Worm (Caenorhabditis elegans) whole organism, young adult: ENCODE measurements around the gene R13H4.6.

Source experiments
- F55B11.4 ChIP-seq: sonication (generic microtip); optimal IDR thresholded peaks from 2 replicates; lab custom pipeline; 2016; ENCODE audit warnings: missing compliant biosample characterization, missing genetic modification characterization, borderline replicate concordance; ENCODE audit not compliant: insufficient read depth
- aptf-3 ChIP-seq: fragments of 200-800 bp; sonication (Bioruptor generic); IDR thresholded peaks from 2 replicates; pipeline ENCODE4 v1.3.6; 2022; ENCODE audit warnings: missing genetic modification characterization, missing compliant biosample characterization
- bed-1 ChIP-seq: fragments of 200-800 bp; sonication (Bioruptor generic); IDR thresholded peaks from 2 replicates; pipeline ENCODE4 v1.3.6; 2022; ENCODE audit warnings: missing genetic modification reagents, missing genetic modification characterization, missing compliant biosample characterization
- dpl-1 ChIP-seq: fragments of 150-350 bp; optimal IDR thresholded peaks from 2 replicates; lab custom pipeline; 2014; ENCODE audit warnings: missing biosample characterization, missing genetic modification reagents, missing genetic modification characterization
- egl-18 ChIP-seq: fragments of 200-800 bp; sonication (Bioruptor generic); IDR thresholded peaks from 2 replicates; pipeline ENCODE4 v1.3.6; 2022; ENCODE audit warnings: missing genetic modification reagents, missing genetic modification characterization, missing compliant biosample characterization
- egrh-3 ChIP-seq: fragments of 200-800 bp; sonication (Bioruptor generic); IDR thresholded peaks from 2 replicates; pipeline ENCODE4 v1.3.6; 2022; ENCODE audit warnings: missing genetic modification reagents, missing genetic modification characterization, missing compliant biosample characterization
- lin-35 ChIP-seq, 3 experiments: fragments of 150-350 bp in 2 of 3; sonication (generic microtip) in 1 of 3; optimal IDR thresholded peaks; 2 replicates each; lab custom pipeline; 2014 to 2018; ENCODE audit warnings: missing biosample characterization in 3 of 3, missing genetic modification characterization in 3 of 3, missing genetic modification reagents in 3 of 3
- lsy-27 ChIP-seq: sonication (generic microtip); optimal IDR thresholded peaks from 2 replicates; lab custom pipeline; 2017; ENCODE audit warnings: missing genetic modification characterization, mild to moderate bottlenecking, missing compliant biosample characterization, antibody characterized with exemption, missing genotype, borderline replicate concordance; ENCODE audit not compliant: insufficient read depth
- mel-28 ChIP-seq: sonication (generic microtip); optimal IDR thresholded peaks from 2 replicates; lab custom pipeline; 2016; ENCODE audit warnings: borderline replicate concordance, mild to moderate bottlenecking, missing genetic modification characterization, missing compliant biosample characterization
- mes-4 ChIP-seq: sonication (generic microtip); optimal IDR thresholded peaks from 2 replicates; lab custom pipeline; 2016; ENCODE audit warnings: missing genotype, missing genetic modification characterization, missing compliant biosample characterization
- nfya-1 ChIP-seq: sonication (generic microtip); optimal IDR thresholded peaks from 2 replicates; lab custom pipeline; 2017; ENCODE audit warnings: antibody characterized with exemption, missing compliant biosample characterization, missing genetic modification characterization, borderline replicate concordance; ENCODE audit not compliant: insufficient read depth
- snpc-4 ChIP-seq, 5 experiments: fragments of 150-350 bp in 1 of 5; sonication (generic microtip) in 4 of 5; optimal IDR thresholded peaks; 2 replicates each; lab custom pipeline; 2014 to 2018; ENCODE audit warnings: missing genetic modification characterization in 5 of 5, missing biosample characterization in 3 of 5, antibody characterized with exemption in 2 of 5, mild to moderate bottlenecking in 2 of 5, missing compliant biosample characterization in 2 of 5, missing genotype in 2 of 5, moderate library complexity in 2 of 5, missing genetic modification reagents in 1 of 5
- unc-62 ChIP-seq: fragments of 150-350 bp; optimal IDR thresholded peaks from 2 replicates; lab custom pipeline; 2014; ENCODE audit warnings: missing biosample characterization, missing genetic modification reagents, missing genetic modification characterization
- ztf-22 ChIP-seq: fragments of 200-800 bp; sonication (Bioruptor generic); optimal IDR thresholded peaks from 2 replicates; lab custom pipeline; 2018; ENCODE audit warnings: mild to moderate bottlenecking, missing genetic modification characterization, moderate library complexity, missing compliant biosample characterization

- no peak for TF ChIP-seq mes-4 (tag; lab: Kevin White, UChicago)
- no peak for TF ChIP-seq lin-35 (GFP tag; optimal IDR thresholded peaks at IDR 0.05; lab: Kevin White, UChicago)
- no peak for TF ChIP-seq egrh-3
- TF ChIP-seq dpl-1 (GFP tag; lab: Kevin White, UChicago), result no peak
- TF ChIP-seq lsy-27 (tag; lab: Kevin White, UChicago), result no peak
- no peak for TF ChIP-seq aptf-3 (GFP tag; lab: Robert Waterston, UW)
- no peak for TF ChIP-seq egl-18 (GFP tag; lab: Robert Waterston, UW)
- no peak for TF ChIP-seq bed-1 (GFP tag; lab: Robert Waterston, UW)
- no peak for TF ChIP-seq unc-62
- TF ChIP-seq mel-28 (tag; lab: Kevin White, UChicago), result no peak
- no peak for TF ChIP-seq F55B11.4 (tag; lab: Kevin White, UChicago)
- no peak for TF ChIP-seq snpc-4 (GFP tag; optimal IDR thresholded peaks at IDR 0.05; lab: Kevin White, UChicago)
- TF ChIP-seq snpc-4 (tag; optimal IDR thresholded peaks at IDR 0.05; lab: Kevin White, UChicago), result no peak
- TF ChIP-seq ztf-22 (GFP tag; lab: Kevin White, UChicago), result no peak
- TF ChIP-seq nfya-1 (tag; lab: Kevin White, UChicago), result no peak
Measured at ce11 chrV:11893975-11894374, 31.1 kb downstream of the R13H4.6 start, which contains the start of gene K12G11.6.
